Fruit fly (Drosophila melanogaster) whole organism, embryonic: Measurements from ENCODE around the gene CG43089.

ENCODE experiments used
- Awh ChIP-seq: fragments of 200-800 bp; sonication (Bioruptor generic); IDR thresholded peaks from 2 replicates; pipeline ENCODE4, ENCODE4 v1.3.6; 2022; ENCODE audit warnings: missing biosample characterization, missing genetic modification characterization
- BtbVII ChIP-seq: fragments of 200-800 bp; sonication (Bioruptor generic); optimal IDR thresholded peaks from 3 replicates; lab custom pipeline; 2017; ENCODE audit warnings: missing biosample characterization, mild to moderate bottlenecking, missing genetic modification characterization
- CG10267 ChIP-seq: fragments of 200-800 bp; sonication (Bioruptor generic); optimal IDR thresholded peaks from 2 replicates; lab custom pipeline; 2018; ENCODE audit warnings: missing biosample characterization, mild to moderate bottlenecking, missing genetic modification characterization, moderate library complexity
- CG10274 ChIP-seq: fragments of 200-800 bp; sonication (Bioruptor generic); optimal IDR thresholded peaks from 3 replicates; lab custom pipeline; 2017; ENCODE audit warnings: missing biosample characterization, mild to moderate bottlenecking, missing genetic modification characterization
- CG10565 ChIP-seq: fragments of 200-800 bp; sonication (Bioruptor generic); optimal IDR thresholded peaks from 3 replicates; lab custom pipeline; 2016; ENCODE audit warnings: missing biosample characterization, mild to moderate bottlenecking, missing genetic modification characterization
- CG10654 ChIP-seq: fragments of 200-800 bp; sonication (Bioruptor generic); optimal IDR thresholded peaks from 2 replicates; lab custom pipeline; 2016; ENCODE audit warnings: missing biosample characterization, missing genetic modification characterization
- CG12155 ChIP-seq: fragments of 200-800 bp; sonication (Bioruptor generic); optimal IDR thresholded peaks from 3 replicates; lab custom pipeline; 2016; ENCODE audit warnings: missing biosample characterization, missing genetic modification characterization
- CG12236 ChIP-seq: fragments of 200-800 bp; sonication (Bioruptor generic); optimal IDR thresholded peaks from 2 replicates; lab custom pipeline; 2016; ENCODE audit warnings: missing biosample characterization, missing genetic modification characterization
- CG13894 ChIP-seq: fragments of 200-800 bp; sonication (Bioruptor generic); optimal IDR thresholded peaks from 3 replicates; lab custom pipeline; 2018; ENCODE audit warnings: missing biosample characterization, mild to moderate bottlenecking, missing genetic modification characterization, moderate library complexity
- CG14441 ChIP-seq: fragments of 200-800 bp; sonication (Bioruptor generic); IDR thresholded peaks from 2 replicates; pipeline ENCODE4 v1.3.6; 2022; ENCODE audit warnings: missing biosample characterization, missing genetic modification characterization
- CG17912 ChIP-seq: fragments of 200-800 bp; sonication (Bioruptor generic); optimal IDR thresholded peaks from 2 replicates; lab custom pipeline; 2018; ENCODE audit warnings: missing biosample characterization, mild to moderate bottlenecking, missing genetic modification characterization
- CG18476 ChIP-seq: fragments of 200-800 bp; sonication (Bioruptor generic); optimal IDR thresholded peaks from 2 replicates; lab custom pipeline; 2016; ENCODE audit warnings: missing biosample characterization, mild to moderate bottlenecking, missing genetic modification characterization
- CG30020 ChIP-seq: fragments of 200-800 bp; optimal IDR thresholded peaks from 2 replicates; lab custom pipeline; 2019; ENCODE audit warnings: missing biosample characterization, mild to moderate bottlenecking, missing genetic modification characterization, moderate library complexity
- CG31441 ChIP-seq: fragments of 200-800 bp; sonication (Bioruptor generic); IDR thresholded peaks from 2 replicates; pipeline ENCODE4 v1.3.6; 2022; ENCODE audit warnings: missing biosample characterization, missing genetic modification characterization
- CG32772 ChIP-seq: fragments of 200-800 bp; sonication (Bioruptor generic); IDR thresholded peaks from 2 replicates; pipeline ENCODE4 v1.3.6; 2022; ENCODE audit warnings: missing biosample characterization, missing genetic modification characterization
- CG42726 ChIP-seq: fragments of 200-800 bp; sonication (Bioruptor generic); IDR thresholded peaks from 2 replicates; pipeline ENCODE4 v1.3.6; 2022; ENCODE audit warnings: missing biosample characterization, missing genetic modification characterization; ENCODE audit not compliant: partially characterized antibody
- CG6765 ChIP-seq: fragments of 200-800 bp; sonication (Bioruptor generic); optimal IDR thresholded peaks from 3 replicates; lab custom pipeline; 2017; ENCODE audit warnings: missing biosample characterization, mild to moderate bottlenecking, missing genetic modification characterization
- CG8388 ChIP-seq: fragments of 200-800 bp; sonication (Bioruptor generic); optimal IDR thresholded peaks from 2 replicates; lab custom pipeline; 2019; ENCODE audit warnings: missing biosample characterization, mild to moderate bottlenecking, missing genetic modification characterization, moderate library complexity
- Camta ChIP-seq: fragments of 200-800 bp; sonication (Bioruptor generic); optimal IDR thresholded peaks from 2 replicates; lab custom pipeline; 2016; ENCODE audit warnings: missing biosample characterization, missing genetic modification characterization
- GATAe ChIP-seq: fragments of 200-800 bp; sonication (Bioruptor generic); conservative IDR thresholded peaks from 2 replicates; pipeline ENCODE4 v1.3.6; 2022; ENCODE audit warnings: missing biosample characterization, missing genetic modification characterization
- HLHmδ ChIP-seq: fragments of 200-800 bp; sonication (Bioruptor generic); optimal IDR thresholded peaks from 2 replicates; lab custom pipeline; 2018; ENCODE audit warnings: missing biosample characterization, mild to moderate bottlenecking, missing genetic modification characterization, moderate library complexity
- Hr3 ChIP-seq: fragments of 200-800 bp; sonication (Bioruptor generic); optimal IDR thresholded peaks from 3 replicates; lab custom pipeline; 2016; ENCODE audit warnings: missing biosample characterization, missing genetic modification characterization
- Hr51 ChIP-seq, 2 experiments: fragments of 200-800 bp; sonication (Bioruptor generic); optimal IDR thresholded peaks; 2 replicates in 1 of 2; 3 replicates in 1 of 2; lab custom pipeline; 2016 to 2018; ENCODE audit warnings: missing biosample characterization in 2 of 2, missing genetic modification characterization in 2 of 2, mild to moderate bottlenecking in 1 of 2, moderate library complexity in 1 of 2
- Mrtf ChIP-seq: fragments of 200-800 bp; sonication (Bioruptor generic); IDR thresholded peaks from 3 replicates; pipeline ENCODE4 v1.3.6; 2022; ENCODE audit warnings: missing biosample characterization, missing genetic modification characterization
- NC2α ChIP-seq: fragments of 200-800 bp; sonication (Bioruptor generic); optimal IDR thresholded peaks from 2 replicates; lab custom pipeline; 2016; ENCODE audit warnings: missing biosample characterization, missing genetic modification characterization
- Stat92E ChIP-seq, 3 experiments: fragments of >200 bp in 2 of 3; fragments of 200-800 bp in 1 of 3; sonication (Bioruptor generic) in 1 of 3; optimal IDR thresholded peaks; 2 replicates each; lab custom pipeline; 2017 to 2019; ENCODE audit warnings: missing biosample characterization in 3 of 3, missing genetic modification characterization in 3 of 3, mild to moderate bottlenecking in 1 of 3, moderate library complexity in 1 of 3
- aop ChIP-seq: fragments of 200-800 bp; sonication (Bioruptor generic); IDR thresholded peaks from 2 replicates; pipeline ENCODE4 v1.3.6; 2022; ENCODE audit warnings: missing biosample characterization, missing genetic modification characterization
- btn ChIP-seq: fragments of 200-800 bp; sonication (Bioruptor generic); optimal IDR thresholded peaks from 2 replicates; lab custom pipeline; 2016; ENCODE audit warnings: missing biosample characterization, missing genetic modification characterization
- cad ChIP-seq: fragments of >200 bp; optimal IDR thresholded peaks from 2 replicates; lab custom pipeline; 2017; ENCODE audit warnings: missing biosample characterization, missing genetic modification characterization
- dan ChIP-seq: fragments of 200-800 bp; sonication (Bioruptor generic); IDR thresholded peaks from 2 replicates; pipeline ENCODE4 v1.3.6; 2022; ENCODE audit warnings: missing biosample characterization, missing genetic modification characterization
- dm ChIP-seq: fragments of 200-800 bp; sonication (Bioruptor generic); optimal IDR thresholded peaks from 3 replicates; lab custom pipeline; 2016; ENCODE audit warnings: missing biosample characterization, missing genetic modification characterization
- dmrt99B ChIP-seq: fragments of 200-800 bp; sonication (Bioruptor generic); optimal IDR thresholded peaks from 2 replicates; lab custom pipeline; 2018; ENCODE audit warnings: missing biosample characterization, mild to moderate bottlenecking, missing genetic modification characterization, moderate library complexity
- fd64A ChIP-seq: fragments of 200-800 bp; sonication (Bioruptor generic); optimal IDR thresholded peaks from 3 replicates; lab custom pipeline; 2018; ENCODE audit warnings: missing biosample characterization, mild to moderate bottlenecking, missing genetic modification characterization
- gem ChIP-seq: fragments of 200-800 bp; sonication (Bioruptor generic); optimal IDR thresholded peaks from 2 replicates; lab custom pipeline; 2019; ENCODE audit warnings: missing biosample characterization, mild to moderate bottlenecking, missing genetic modification characterization, moderate library complexity
- grau ChIP-seq: fragments of 200-800 bp; optimal IDR thresholded peaks from 3 replicates; lab custom pipeline; 2019; ENCODE audit warnings: missing biosample characterization, mild to moderate bottlenecking, missing genetic modification characterization, moderate library complexity
- ham ChIP-seq: fragments of 200-800 bp; sonication (Bioruptor generic); IDR thresholded peaks from 2 replicates; pipeline ENCODE4 v1.3.6; 2022; ENCODE audit warnings: missing biosample characterization, missing genetic modification characterization
- hbn ChIP-seq: fragments of 200-800 bp; sonication (Bioruptor generic); IDR thresholded peaks from 2 replicates; pipeline ENCODE4 v1.3.6; 2022; ENCODE audit warnings: missing biosample characterization, missing genetic modification characterization; ENCODE audit not compliant: partially characterized antibody
- hkb ChIP-seq, 2 experiments: fragments of 200-800 bp in 1 of 2; fragments of >200 bp in 1 of 2; sonication (Bioruptor generic) in 1 of 2; IDR thresholded peaks in 1 of 2; optimal IDR thresholded peaks in 1 of 2; 2 replicates each; pipeline versions ENCODE4 v1.3.6 to Lab custom; 2017 to 2022; ENCODE audit warnings: missing biosample characterization in 1 of 2, missing genetic modification characterization in 1 of 2
- lmd ChIP-seq: fragments of 200-800 bp; sonication (Bioruptor generic); IDR thresholded peaks from 2 replicates; pipeline ENCODE4 v1.3.6; 2022; ENCODE audit warnings: missing biosample characterization, missing genetic modification characterization
- pita ChIP-seq: fragments of 200-800 bp; sonication (Bioruptor generic); optimal IDR thresholded peaks from 2 replicates; lab custom pipeline; 2017; ENCODE audit warnings: missing biosample characterization, mild to moderate bottlenecking, missing genetic modification characterization
- salm ChIP-seq: fragments of 200-800 bp; sonication (Bioruptor generic); optimal IDR thresholded peaks from 2 replicates; lab custom pipeline; 2018; ENCODE audit warnings: missing biosample characterization, mild to moderate bottlenecking, missing genetic modification characterization
- seq ChIP-seq: fragments of 200-800 bp; sonication (Bioruptor generic); IDR thresholded peaks from 2 replicates; pipeline ENCODE4 v1.3.6; 2022; ENCODE audit warnings: missing biosample characterization, missing genetic modification characterization
- stc ChIP-seq: fragments of 200-800 bp; sonication (Bioruptor generic); IDR thresholded peaks from 2 replicates; pipeline ENCODE4 v1.3.6; 2022; ENCODE audit warnings: missing biosample characterization, missing genetic modification characterization
- ttk ChIP-seq: fragments of 200-800 bp; sonication (Bioruptor generic); IDR thresholded peaks from 2 replicates; pipeline ENCODE4 v2.1.2; 2022; ENCODE audit warnings: missing biosample characterization, missing genetic modification characterization

The CG43089 gene

dm6 chr3L:3705936-3706335 is 7.9 kb upstream of the CG43089 start (continued):
- TF ChIP-seq CG10654 (no peak), HLHmδ (GFP tag; lab: Kevin White, UChicago) (no peak), CG10274 (GFP tag; lab: Kevin White, UChicago) (no peak), CG18476 (no peak), CG17912 (GFP tag; lab: Kevin White, UChicago) (no peak), CG32772 (no peak), CG10565 (GFP tag; lab: Kevin White, UChicago) (no peak), Stat92E (GFP tag; optimal IDR thresholded peaks at IDR 0.05; lab: Kevin White, UChicago) (no peak), hbn (GFP tag; lab: Robert Waterston, UW) (no peak), dm (GFP tag; lab: Kevin White, UChicago) (no peak), Hr51 (GFP tag; optimal IDR thresholded peaks at IDR 0.05; lab: Kevin White, UChicago) (peak in 1 of 2 experiments; percentile 52), CG6765 (GFP tag; lab: Kevin White, UChicago) (no peak), stc (GFP tag; lab: Robert Waterston, UW) (0 out of 2 replicates have a peak, but pooled peaks have one; percentile 15), Camta (GFP tag; lab: Kevin White, UChicago) (no peak), pita (GFP tag; lab: Kevin White, UChicago) (no peak), CG42726 (GFP tag; lab: Robert Waterston, UW) (no peak), BtbVII (GFP tag; lab: Kevin White, UChicago) (no peak), CG13894 (tag; lab: Kevin White, UChicago) (no peak), GATAe (GFP tag; lab: Robert Waterston, UW) (no peak), hkb (optimal IDR thresholded peaks at IDR 0.05; lab: Kevin White, UChicago) (no peak), hkb (GFP tag; IDR thresholded peaks at IDR 0.05; lab: Robert Waterston, UW) (no peak), ttk (0 out of 2 replicates have a peak, but pooled peaks have one; percentile 16), seq (GFP tag; lab: Robert Waterston, UW) (peak; percentile 21; the same call in 1 of the 2 replicates), salm (tag; lab: Kevin White, UChicago) (no peak), aop (GFP tag; lab: Robert Waterston, UW) (no peak), lmd (GFP tag; lab: Robert Waterston, UW) (no peak), dan (GFP tag; lab: Robert Waterston, UW) (no peak), NC2α (GFP tag; lab: Kevin White, UChicago) (no peak), CG8388 (GFP tag; lab: Kevin White, UChicago) (no peak), CG10267 (tag; lab: Kevin White, UChicago) (no peak), Mrtf (GFP tag; lab: Robert Waterston, UW) (no peak), ham (GFP tag; lab: Robert Waterston, UW) (no peak), CG12155 (GFP tag; lab: Kevin White, UChicago) (no peak), dmrt99B (peak; percentile 38), CG30020 (no peak), CG12236 (GFP tag; lab: Kevin White, UChicago) (no peak), cad (GFP tag; lab: Kevin White, UChicago) (no peak), gem (tag; lab: Kevin White, UChicago) (peak; percentile 22), btn (GFP tag; lab: Kevin White, UChicago) (no peak), Awh (peak; percentile 39; the same call in 1 of the 2 replicates), Hr3 (GFP tag; lab: Kevin White, UChicago) (no peak), CG14441 (0 out of 2 replicates have a peak, but pooled peaks have one; percentile 34), grau (no peak), CG31441 (GFP tag; lab: Robert Waterston, UW) (no peak), fd64A (no peak)
